Fruit fly (Drosophila melanogaster): Measurements from ENCODE around the gene nrv3.
A peak's percentile ranks its signal among the peaks of the same experiment; 100 is the strongest.

Gene nrv3

dm6 chr2L:21370886-21371285, 8.9 kb upstream of the nrv3 start, which contains the start of gene CG8665 (continued):
- peak; percentile 26 for TF ChIP-seq acj6 (GFP tag; optimal IDR thresholded peaks at IDR 0.05)
- no peak for TF ChIP-seq Lpt (GFP tag; optimal IDR thresholded peaks at IDR 0.05)
- no peak for TF ChIP-seq CG9139 (GFP tag; optimal IDR thresholded peaks at IDR 0.05)
- TF ChIP-seq net (GFP tag; optimal IDR thresholded peaks at IDR 0.05) = no peak
- no peak for TF ChIP-seq fd85E (GFP tag; optimal IDR thresholded peaks at IDR 0.05)
- no peak for TF ChIP-seq Blimp-1 (GFP tag; optimal IDR thresholded peaks at IDR 0.05)
- no peak for TF ChIP-seq CG8632 (GFP tag; optimal IDR thresholded peaks at IDR 0.05)
- TF ChIP-seq CG4318 (GFP tag; optimal IDR thresholded peaks at IDR 0.05) = no peak
- TF ChIP-seq CG7368 (GFP tag; optimal IDR thresholded peaks at IDR 0.05) = peak; percentile 7
- TF ChIP-seq ss (GFP tag; optimal IDR thresholded peaks at IDR 0.05) = no peak
- no peak for TF ChIP-seq CG16779 (tag; optimal IDR thresholded peaks at IDR 0.05)
- peak; percentile 7 for TF ChIP-seq Hr4 (GFP tag; optimal IDR thresholded peaks at IDR 0.05)
- no peak for TF ChIP-seq OdsH (GFP tag; optimal IDR thresholded peaks at IDR 0.05)
- no peak for TF ChIP-seq CG34406 (GFP tag; optimal IDR thresholded peaks at IDR 0.05)
- TF ChIP-seq Eip78C (GFP tag) = peak; percentile 68
- TF ChIP-seq Ets96B (tag; optimal IDR thresholded peaks at IDR 0.05) = no peak
- TF ChIP-seq esn (GFP tag; optimal IDR thresholded peaks at IDR 0.05) = peak; percentile 60
- no peak for TF ChIP-seq CG11294 (GFP tag; IDR thresholded peaks at IDR 0.05)
- TF ChIP-seq svp (GFP tag) = peak; percentile 93
- TF ChIP-seq pdm3 (GFP tag; optimal IDR thresholded peaks at IDR 0.05) = peak; percentile 3
- TF ChIP-seq Eip93F (GFP tag; optimal IDR thresholded peaks at IDR 0.05) = no peak
- no peak for TF ChIP-seq Eip75B (GFP tag; optimal IDR thresholded peaks at IDR 0.05)
- TF ChIP-seq CG6163 (GFP tag; IDR thresholded peaks at IDR 0.05) = no peak
- TF ChIP-seq CG10631 (GFP tag; optimal IDR thresholded peaks at IDR 0.05) = no peak
- no peak for TF ChIP-seq CG6276 (GFP tag; optimal IDR thresholded peaks at IDR 0.05)
- no peak for TF ChIP-seq dsx (GFP tag; optimal IDR thresholded peaks at IDR 0.05; ENCODE audit: poor library complexity, severe bottlenecking)
- no peak for TF ChIP-seq CG15336 (GFP tag; IDR thresholded peaks at IDR 0.05)
- no peak for TF ChIP-seq CG1621 (tag; optimal IDR thresholded peaks at IDR 0.05)
- peak; percentile 30 for TF ChIP-seq cyc (GFP tag; optimal IDR thresholded peaks at IDR 0.05)
- TF ChIP-seq topi (GFP tag; optimal IDR thresholded peaks at IDR 0.05) = peak; percentile 57
- peak; percentile 7 for TF ChIP-seq CG3919 (GFP tag; optimal IDR thresholded peaks at IDR 0.05)
- no peak for TF ChIP-seq spab (GFP tag; optimal IDR thresholded peaks at IDR 0.05)
- TF ChIP-seq Sox14 (GFP tag; optimal IDR thresholded peaks at IDR 0.05) = peak; percentile 39
- peak; percentile 55 for TF ChIP-seq CG31627 (GFP tag; optimal IDR thresholded peaks at IDR 0.05)

DNA sequence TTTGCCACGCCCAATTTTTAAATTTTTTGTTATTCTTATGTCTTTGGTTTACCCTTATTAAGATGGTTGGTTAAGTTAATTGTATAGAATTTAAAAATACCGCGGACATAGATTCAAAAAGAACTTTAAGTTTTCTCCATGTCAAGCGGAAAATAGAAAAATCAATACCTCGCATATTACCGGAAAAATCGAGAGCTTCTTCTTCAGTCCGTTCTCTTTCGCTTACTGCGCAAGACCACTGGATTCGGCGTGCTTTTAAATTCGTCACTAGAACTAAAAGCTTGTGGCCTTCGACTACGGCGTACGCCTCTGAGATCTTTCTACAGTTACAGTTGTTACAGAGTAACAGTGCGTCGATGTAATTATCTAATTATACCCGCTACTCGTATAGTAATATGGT, 1.8 kb upstream of the nrv3 start:
- no peak for TF ChIP-seq CG11294 (GFP tag; IDR thresholded peaks at IDR 0.05)
- TF ChIP-seq Ets96B (tag; optimal IDR thresholded peaks at IDR 0.05) = no peak
- no peak for TF ChIP-seq CG4318 (GFP tag; optimal IDR thresholded peaks at IDR 0.05)
- TF ChIP-seq acj6 (GFP tag; optimal IDR thresholded peaks at IDR 0.05) = no peak
- TF ChIP-seq Met (GFP tag; optimal IDR thresholded peaks at IDR 0.05) = no peak
- TF ChIP-seq CG1621 (tag; optimal IDR thresholded peaks at IDR 0.05) = no peak
- TF ChIP-seq fd85E (GFP tag; optimal IDR thresholded peaks at IDR 0.05) = no peak
- TF ChIP-seq CG10669 (GFP tag; optimal IDR thresholded peaks at IDR 0.05) = no peak
- no peak for TF ChIP-seq CG6276 (GFP tag; optimal IDR thresholded peaks at IDR 0.05)
- no peak for TF ChIP-seq CG3919 (GFP tag; optimal IDR thresholded peaks at IDR 0.05)
- no peak for TF ChIP-seq lz (GFP tag; optimal IDR thresholded peaks at IDR 0.05)
- no peak for TF ChIP-seq OdsH (GFP tag; optimal IDR thresholded peaks at IDR 0.05)
- no peak for TF ChIP-seq CG34406 (GFP tag; optimal IDR thresholded peaks at IDR 0.05)
- no peak for TF ChIP-seq dsx (GFP tag; optimal IDR thresholded peaks at IDR 0.05; ENCODE audit: poor library complexity, severe bottlenecking)
- no peak for TF ChIP-seq CG9139 (GFP tag; optimal IDR thresholded peaks at IDR 0.05)

- TF ChIP-seq CG1621 (tag; optimal IDR thresholded peaks at IDR 0.05) = no peak
- TF ChIP-seq CG7368 (GFP tag; optimal IDR thresholded peaks at IDR 0.05) = no peak
- TF ChIP-seq CG11902 (GFP tag; optimal IDR thresholded peaks at IDR 0.05) = no peak
- no peak for TF ChIP-seq CG34406 (GFP tag; optimal IDR thresholded peaks at IDR 0.05)
- no peak for TF ChIP-seq Met (GFP tag; optimal IDR thresholded peaks at IDR 0.05)
- no peak for TF ChIP-seq Lpt (GFP tag; optimal IDR thresholded peaks at IDR 0.05)
- no peak for TF ChIP-seq OdsH (GFP tag; optimal IDR thresholded peaks at IDR 0.05)
- TF ChIP-seq CG16779 (tag; optimal IDR thresholded peaks at IDR 0.05) = no peak
- TF ChIP-seq Smox (GFP tag; optimal IDR thresholded peaks at IDR 0.05) = no peak
- no peak for TF ChIP-seq vri (GFP tag; optimal IDR thresholded peaks at IDR 0.05)
- TF ChIP-seq CG11294 (GFP tag; IDR thresholded peaks at IDR 0.05) = no peak
- TF ChIP-seq Ets96B (tag; optimal IDR thresholded peaks at IDR 0.05) = no peak
- TF ChIP-seq Hr39 (GFP tag; optimal IDR thresholded peaks at IDR 0.05) = no peak
- no peak for TF ChIP-seq fd85E (GFP tag; optimal IDR thresholded peaks at IDR 0.05)
- TF ChIP-seq Eip75B (GFP tag; optimal IDR thresholded peaks at IDR 0.05) = no peak
- no peak for TF ChIP-seq eg (GFP tag; IDR thresholded peaks at IDR 0.05)
- TF ChIP-seq CG8632 (GFP tag; optimal IDR thresholded peaks at IDR 0.05) = no peak
- no peak for TF ChIP-seq achi (GFP tag; optimal IDR thresholded peaks at IDR 0.05)
Measured at dm6 chr2L:21381379-21381778, 1.6 kb downstream of the nrv3 start.
